Worm (Caenorhabditis elegans) whole organism, L4 larva: ENCODE data around the gene srab-17.

Source experiments
- F26F4.8 ChIP-seq: fragments of 200-800 bp; sonication (Bioruptor generic); conservative IDR thresholded peaks from 2 replicates; pipeline ENCODE4 v1.3.6; 2022; ENCODE audit warnings: missing genetic modification characterization, missing compliant biosample characterization
- F44E2.7 ChIP-seq: fragments of 200-800 bp; sonication (Bioruptor generic); IDR thresholded peaks from 2 replicates; pipeline ENCODE4 v2.1.2; 2022; ENCODE audit warnings: missing genetic modification characterization, missing compliant biosample characterization
- F49E8.2 ChIP-seq: sonication (generic microtip); optimal IDR thresholded peaks from 2 replicates; lab custom pipeline; 2016; ENCODE audit warnings: missing compliant biosample characterization, mild to moderate bottlenecking, missing genetic modification characterization, borderline replicate concordance
- T26A8.4 ChIP-seq: fragments of 200-800 bp; sonication (Bioruptor generic); IDR thresholded peaks from 2 replicates; pipeline ENCODE4 v1.3.6; 2022; ENCODE audit warnings: missing genetic modification characterization, missing compliant biosample characterization
- Y105C5A.15 ChIP-seq: fragments of 200-800 bp; sonication (Bioruptor generic); IDR thresholded peaks from 2 replicates; pipeline ENCODE4 v1.3.6; 2022; ENCODE audit warnings: missing genetic modification characterization, missing compliant biosample characterization
- ZK546.5 ChIP-seq, 2 experiments: sonication (generic microtip); optimal IDR thresholded peaks; 2 replicates each; lab custom pipeline; 2017; ENCODE audit warnings: missing biosample characterization in 2 of 2, missing genetic modification characterization in 2 of 2
- ama-1 ChIP-seq: fragments of 150-350 bp; optimal IDR thresholded peaks from 2 replicates; lab custom pipeline; 2014; ENCODE audit warnings: inconsistent platforms, mixed read lengths
- arid-1 ChIP-seq: fragments of 200-800 bp; sonication (Bioruptor generic); conservative IDR thresholded peaks from 2 replicates; pipeline ENCODE4 v1.3.6; 2022; ENCODE audit warnings: missing genetic modification reagents, missing genetic modification characterization, missing compliant biosample characterization
- attf-4 ChIP-seq: sonication (generic microtip); optimal IDR thresholded peaks from 3 replicates; lab custom pipeline; 2017; ENCODE audit warnings: missing biosample characterization, missing genetic modification characterization
- ceh-20 ChIP-seq: fragments of 200-800 bp; sonication (Bioruptor generic); IDR thresholded peaks from 2 replicates; pipeline ENCODE4 v1.3.6; 2022; ENCODE audit warnings: missing genetic modification reagents, missing genetic modification characterization, missing compliant biosample characterization
- ceh-28 ChIP-seq: fragments of 150-350 bp; optimal IDR thresholded peaks from 2 replicates; lab custom pipeline; 2014; ENCODE audit warnings: missing biosample characterization, missing genetic modification reagents, missing genetic modification characterization
- ceh-44 ChIP-seq: fragments of 200-800 bp; sonication (Bioruptor generic); IDR thresholded peaks from 2 replicates; pipeline ENCODE4 v1.3.6; 2022; ENCODE audit warnings: missing genetic modification reagents, missing genetic modification characterization, missing compliant biosample characterization
- ceh-82 ChIP-seq: sonication (generic microtip); optimal IDR thresholded peaks from 2 replicates; lab custom pipeline; 2017; ENCODE audit warnings: missing biosample characterization, missing genetic modification characterization
- ces-1 ChIP-seq: fragments of 150-350 bp; sonication (generic microtip); optimal IDR thresholded peaks from 4 replicates; lab custom pipeline; 2014; ENCODE audit warnings: missing biosample characterization, missing genetic modification reagents, missing genetic modification characterization
- daf-16 ChIP-seq, 3 experiments: sonication (generic microtip); optimal IDR thresholded peaks; 2 replicates each; lab custom pipeline; 2016 to 2017; ENCODE audit warnings: missing genetic modification characterization in 3 of 3, missing genetic modification reagents in 3 of 3, mild to moderate bottlenecking in 2 of 3, missing compliant biosample characterization in 2 of 3, missing biosample characterization in 1 of 3, moderate library complexity in 1 of 3
- dmd-6 ChIP-seq: fragments of 200-800 bp; sonication (Bioruptor generic); IDR thresholded peaks from 2 replicates; pipeline ENCODE4 v1.3.6; 2022; ENCODE audit warnings: missing genetic modification reagents, missing genetic modification characterization, missing compliant biosample characterization
- dpl-1 ChIP-seq: fragments of 150-350 bp; optimal IDR thresholded peaks from 2 replicates; lab custom pipeline; 2014; ENCODE audit warnings: missing biosample characterization, missing genetic modification reagents, missing genetic modification characterization
- duxl-1 ChIP-seq: sonication (generic microtip); optimal IDR thresholded peaks from 2 replicates; lab custom pipeline; 2016; ENCODE audit warnings: mild to moderate bottlenecking, missing genetic modification characterization, moderate library complexity, missing compliant biosample characterization; ENCODE audit not compliant: poor library complexity
- egl-27 ChIP-seq: sonication (generic microtip); optimal IDR thresholded peaks from 3 replicates; lab custom pipeline; 2017; ENCODE audit warnings: missing biosample characterization, missing genetic modification reagents, missing genetic modification characterization
- fkh-10 ChIP-seq: fragments of 150-350 bp; optimal IDR thresholded peaks from 2 replicates; lab custom pipeline; 2014; ENCODE audit warnings: missing biosample characterization, missing genetic modification reagents, missing genetic modification characterization
- hif-1 ChIP-seq, 2 experiments: sonication (generic microtip); optimal IDR thresholded peaks; 2 replicates each; lab custom pipeline; 2016 to 2017; ENCODE audit warnings: missing compliant biosample characterization in 2 of 2, missing genetic modification characterization in 2 of 2, missing genetic modification reagents in 2 of 2, missing genotype in 2 of 2, mild to moderate bottlenecking in 1 of 2
- hlh-30 ChIP-seq: sonication (generic microtip); optimal IDR thresholded peaks from 2 replicates; lab custom pipeline; 2017; ENCODE audit warnings: antibody characterized with exemption, mild to moderate bottlenecking, missing genetic modification characterization, missing compliant biosample characterization; ENCODE audit not compliant: insufficient read depth
- hmg-1.1 ChIP-seq: fragments of 200-800 bp; sonication (Bioruptor generic); IDR thresholded peaks from 2 replicates; pipeline ENCODE4 v1.3.6; 2022; ENCODE audit warnings: missing genetic modification reagents, missing genetic modification characterization, missing compliant biosample characterization
- lin-1 ChIP-seq: fragments of 200-800 bp; sonication (Bioruptor generic); IDR thresholded peaks from 2 replicates; pipeline ENCODE4 v1.3.6; 2022; ENCODE audit warnings: missing genetic modification reagents, missing genetic modification characterization, missing compliant biosample characterization
- lin-29 ChIP-seq: fragments of 200-800 bp; sonication (Bioruptor generic); IDR thresholded peaks from 2 replicates; pipeline ENCODE4 v1.3.6; 2022; ENCODE audit warnings: missing genetic modification reagents, missing genetic modification characterization, missing compliant biosample characterization
- lin-38 ChIP-seq: fragments of 200-800 bp; sonication (Bioruptor generic); IDR thresholded peaks from 2 replicates; pipeline ENCODE4 v1.3.6; 2022; ENCODE audit warnings: missing genetic modification reagents, missing genetic modification characterization, missing compliant biosample characterization
- lin-39 ChIP-seq: fragments of 150-350 bp; optimal IDR thresholded peaks from 2 replicates; lab custom pipeline; 2014; ENCODE audit warnings: missing biosample characterization, missing genetic modification reagents, missing genetic modification characterization
- madf-5 ChIP-seq, 2 experiments: fragments of 200-800 bp; sonication (Bioruptor generic); IDR thresholded peaks; 2 replicates each; pipeline ENCODE4 v1.3.6; 2022; ENCODE audit warnings: missing compliant biosample characterization in 2 of 2, missing genetic modification characterization in 2 of 2
- madf-9 ChIP-seq: fragments of 200-800 bp; sonication (Bioruptor generic); conservative IDR thresholded peaks from 2 replicates; pipeline ENCODE4 v1.3.6; 2022; ENCODE audit warnings: missing genetic modification reagents, missing genetic modification characterization, missing compliant biosample characterization
- mdl-1 ChIP-seq, 2 experiments: fragments of 150-350 bp in 1 of 2; sonication (generic microtip) in 1 of 2; optimal IDR thresholded peaks; 2 replicates each; lab custom pipeline; 2014 to 2017; ENCODE audit warnings: missing biosample characterization in 2 of 2, missing genetic modification characterization in 2 of 2
- mes-2 ChIP-seq: sonication (generic microtip); optimal IDR thresholded peaks from 2 replicates; lab custom pipeline; 2016; ENCODE audit warnings: missing genotype, mild to moderate bottlenecking, missing genetic modification characterization, missing compliant biosample characterization; ENCODE audit not compliant: poor library complexity, severe bottlenecking
- mxl-2 ChIP-seq: fragments of 200-800 bp; sonication (Bioruptor generic); conservative IDR thresholded peaks from 2 replicates; pipeline ENCODE4 v1.3.6; 2022; ENCODE audit warnings: missing genetic modification reagents, missing genetic modification characterization, missing compliant biosample characterization
- nhr-10 ChIP-seq: fragments of 150-350 bp; optimal IDR thresholded peaks from 2 replicates; lab custom pipeline; 2014; ENCODE audit warnings: missing biosample characterization, missing genetic modification characterization
- nhr-11 ChIP-seq: fragments of 150-350 bp; optimal IDR thresholded peaks from 2 replicates; lab custom pipeline; 2014; ENCODE audit warnings: missing biosample characterization, missing genetic modification characterization
- nhr-111 ChIP-seq: fragments of 200-800 bp; sonication (Bioruptor generic); optimal IDR thresholded peaks from 2 replicates; lab custom pipeline; 2018; ENCODE audit warnings: mild to moderate bottlenecking, missing genetic modification characterization, missing compliant biosample characterization
- nhr-28 ChIP-seq: fragments of 150-350 bp; optimal IDR thresholded peaks from 2 replicates; lab custom pipeline; 2014; ENCODE audit warnings: missing biosample characterization, missing genetic modification characterization
- nhr-41 ChIP-seq: fragments of 200-800 bp; sonication (Bioruptor generic); IDR thresholded peaks from 2 replicates; pipeline ENCODE4 v1.3.6; 2022; ENCODE audit warnings: missing genetic modification reagents, missing genetic modification characterization, missing compliant biosample characterization
- nhr-77 ChIP-seq: fragments of 150-350 bp; optimal IDR thresholded peaks from 2 replicates; lab custom pipeline; 2014; ENCODE audit warnings: missing biosample characterization, missing genetic modification characterization
- rbr-2 ChIP-seq: sonication (generic microtip); optimal IDR thresholded peaks from 2 replicates; lab custom pipeline; 2016; ENCODE audit warnings: missing genotype, missing genetic modification characterization, missing compliant biosample characterization
- saeg-2 ChIP-seq: fragments of 200-800 bp; sonication (Bioruptor generic); IDR thresholded peaks from 2 replicates; pipeline ENCODE4 v1.3.6; 2022; ENCODE audit warnings: missing genetic modification reagents, missing genetic modification characterization, missing compliant biosample characterization
- snpc-1.2 ChIP-seq: fragments of 200-800 bp; sonication (Bioruptor generic); IDR thresholded peaks from 2 replicates; pipeline ENCODE4 v1.3.6; 2022; ENCODE audit warnings: missing genetic modification reagents, missing genetic modification characterization, missing compliant biosample characterization
- snpc-4 ChIP-seq: fragments of 150-350 bp; optimal IDR thresholded peaks from 2 replicates; lab custom pipeline; 2014; ENCODE audit warnings: missing biosample characterization, missing genetic modification characterization
- spr-1 ChIP-seq: sonication (generic microtip); optimal IDR thresholded peaks from 2 replicates; lab custom pipeline; 2016; ENCODE audit warnings: mild to moderate bottlenecking, missing genetic modification characterization, missing compliant biosample characterization
- tag-97 ChIP-seq: fragments of 200-800 bp; sonication (Bioruptor generic); IDR thresholded peaks from 2 replicates; pipeline ENCODE4 v1.3.6; 2022; ENCODE audit warnings: missing genetic modification characterization, missing compliant biosample characterization
- tra-1 ChIP-seq: fragments of 200-800 bp; sonication (Bioruptor generic); IDR thresholded peaks from 2 replicates; pipeline ENCODE4 v1.3.6; 2022; ENCODE audit warnings: missing genetic modification reagents, missing genetic modification characterization, missing compliant biosample characterization
- unc-39 ChIP-seq: sonication (generic microtip); optimal IDR thresholded peaks from 2 replicates; lab custom pipeline; 2017; ENCODE audit warnings: missing biosample characterization, missing genetic modification characterization
- zfp-2 ChIP-seq: sonication (generic microtip); optimal IDR thresholded peaks from 2 replicates; lab custom pipeline; 2016; ENCODE audit warnings: mild to moderate bottlenecking, missing genetic modification characterization, missing compliant biosample characterization
- zfp-3 ChIP-seq: fragments of 200-800 bp; sonication (Bioruptor generic); conservative IDR thresholded peaks from 2 replicates; pipeline ENCODE4 v1.3.6; 2022; ENCODE audit warnings: missing genetic modification reagents, missing genetic modification characterization, missing compliant biosample characterization
- zip-2 ChIP-seq: fragments of 150-350 bp; optimal IDR thresholded peaks from 2 replicates; lab custom pipeline; 2014; ENCODE audit warnings: missing biosample characterization, missing genetic modification characterization

The srab-17 gene

ce11 chrV:9855920-9856852, 12.0 kb downstream of the srab-17 start:
- TF ChIP-seq F44E2.7 (GFP tag; lab: Robert Waterston, UW) (no peak), hmg-1.1 (peak; percentile 64), ceh-44 (GFP tag; lab: Robert Waterston, UW) (peak; percentile 41; the same call in 1 of the 2 replicates), mdl-1 (tag; optimal IDR thresholded peaks at IDR 0.05; lab: Kevin White, UChicago) (peak in 1 of 2 experiments; percentile 24), unc-39 (tag; lab: Kevin White, UChicago) (no peak), ama-1 (lab: Kevin White, UChicago) (no peak), tra-1 (GFP tag; lab: Robert Waterston, UW) (no peak), nhr-28 (tag; lab: Kevin White, UChicago) (peak; percentile 45), ZK546.5 (tag; optimal IDR thresholded peaks at IDR 0.05; lab: Kevin White, UChicago) (no peak), fkh-10 (GFP tag; lab: Kevin White, UChicago) (no peak), ces-1 (GFP tag; lab: Kevin White, UChicago) (no peak), tag-97 (GFP tag; lab: Robert Waterston, UW) (no peak), ceh-20 (GFP tag; lab: Robert Waterston, UW) (no peak), lin-38 (GFP tag; lab: Robert Waterston, UW) (peak; percentile 68), mxl-2 (no peak), mes-2 (tag; lab: Kevin White, UChicago) (peak; percentile 55), Y105C5A.15 (GFP tag; lab: Robert Waterston, UW) (no peak), nhr-111 (GFP tag; lab: Kevin White, UChicago) (no peak), rbr-2 (tag; lab: Kevin White, UChicago) (no peak), arid-1 (GFP tag; lab: Robert Waterston, UW) (0 out of 2 replicates have a peak, but pooled peaks have one; percentile 34), hlh-30 (tag; lab: Kevin White, UChicago) (no peak), madf-9 (GFP tag; lab: Robert Waterston, UW) (no peak), zip-2 (no peak), zfp-3 (no peak), snpc-4 (tag; lab: Kevin White, UChicago) (no peak), daf-16 (GFP tag; optimal IDR thresholded peaks at IDR 0.05; lab: Kevin White, UChicago) (no peak), daf-16 (tag; optimal IDR thresholded peaks at IDR 0.05; lab: Kevin White, UChicago) (no peak), lin-29 (GFP tag; lab: Robert Waterston, UW) (no peak), zfp-2 (no peak), attf-4 (tag; lab: Kevin White, UChicago) (no peak), dpl-1 (GFP tag; lab: Kevin White, UChicago) (peak; percentile 46), lin-1 (GFP tag; lab: Robert Waterston, UW) (no peak), nhr-10 (no peak), nhr-11 (tag; lab: Kevin White, UChicago) (no peak), egl-27 (tag; lab: Kevin White, UChicago) (no peak), hif-1 (tag; optimal IDR thresholded peaks at IDR 0.05; lab: Kevin White, UChicago) (no peak), spr-1 (tag; lab: Kevin White, UChicago) (peak; percentile 21), nhr-77 (no peak), T26A8.4 (no peak), F26F4.8 (GFP tag; lab: Robert Waterston, UW) (no peak), nhr-41 (GFP tag; lab: Robert Waterston, UW) (no peak), F49E8.2 (tag; lab: Kevin White, UChicago) (no peak), madf-5 (GFP tag; IDR thresholded peaks at IDR 0.05; lab: Robert Waterston, UW) (no peak), dmd-6 (GFP tag; lab: Robert Waterston, UW) (no peak), ceh-82 (tag; lab: Kevin White, UChicago) (no peak), lin-39 (tag; lab: Kevin White, UChicago) (no peak), saeg-2 (no peak), ceh-28 (tag; lab: Kevin White, UChicago) (no peak), snpc-1.2 (GFP tag; lab: Robert Waterston, UW) (no peak), duxl-1 (no peak)
